Fruit fly (Drosophila melanogaster) whole organism, adult: ENCODE data around the gene CG10970.

ENCODE experiments used
- CG1620 ChIP-seq: fragments of 200-800 bp; sonication (Bioruptor generic); optimal IDR thresholded peaks from 2 replicates; lab custom pipeline; 2016; ENCODE audit warnings: missing biosample characterization, missing genetic modification characterization
- Crg-1 ChIP-seq: fragments of 200-800 bp; sonication (Bioruptor generic); optimal IDR thresholded peaks from 2 replicates; lab custom pipeline; 2016; ENCODE audit warnings: missing biosample characterization, missing genetic modification characterization
- cnc ChIP-seq, 2 experiments: fragments of >200 bp; optimal IDR thresholded peaks; 2 replicates each; lab custom pipeline; 2017
- kay ChIP-seq: fragments of 200-800 bp; sonication (Bioruptor generic); peaks from one replicate; lab custom pipeline; 2016; ENCODE audit warnings: missing biosample characterization, missing genetic modification characterization, borderline replicate concordance

DNA sequence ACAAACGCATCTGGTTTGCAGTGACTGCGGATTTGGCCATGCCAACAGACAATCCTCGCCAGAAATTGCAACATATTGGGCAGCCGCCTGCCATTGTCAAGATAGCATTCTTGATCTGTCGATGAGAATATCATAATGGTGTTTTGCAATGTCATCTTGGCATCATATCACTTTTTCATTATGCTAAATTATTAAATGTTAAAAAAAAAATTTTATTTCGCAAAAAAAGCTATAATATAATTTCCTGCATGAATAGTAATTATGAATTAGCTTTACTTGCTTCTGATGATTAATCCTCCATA lies 18.8 kb upstream of the CG10970 start:
- TF ChIP-seq CG1620 (GFP tag; lab: Kevin White, UChicago) (no peak), cnc (optimal IDR thresholded peaks at IDR 0.05; lab: Kevin White, UChicago) (peak in 1 of 2 experiments; percentile 32), Crg-1 (GFP tag; lab: Kevin White, UChicago) (no peak), kay (GFP tag; lab: Kevin White, UChicago) (peak; percentile 70)
